Worm (Caenorhabditis elegans) whole organism, L4 larva: ENCODE measurements around the gene K03A11.5.

ENCODE experiments used
- F44E2.7 ChIP-seq: fragments of 200-800 bp; sonication (Bioruptor generic); IDR thresholded peaks from 2 replicates; pipeline ENCODE4 v2.1.2; 2022; ENCODE audit warnings: missing genetic modification characterization, missing compliant biosample characterization
- F49E8.2 ChIP-seq: sonication (generic microtip); optimal IDR thresholded peaks from 2 replicates; lab custom pipeline; 2016; ENCODE audit warnings: missing compliant biosample characterization, mild to moderate bottlenecking, missing genetic modification characterization, borderline replicate concordance
- Y105C5A.15 ChIP-seq: fragments of 200-800 bp; sonication (Bioruptor generic); IDR thresholded peaks from 2 replicates; pipeline ENCODE4 v1.3.6; 2022; ENCODE audit warnings: missing genetic modification characterization, missing compliant biosample characterization
- Y5F2A.4 ChIP-seq: fragments of 200-800 bp; sonication (Bioruptor generic); optimal IDR thresholded peaks from 2 replicates; lab custom pipeline; 2018; ENCODE audit warnings: mild to moderate bottlenecking, missing genetic modification characterization, missing compliant biosample characterization
- Y75B8A.6 ChIP-seq: fragments of 200-800 bp; sonication (Bioruptor generic); IDR thresholded peaks from 2 replicates; pipeline ENCODE4 v1.3.6; 2022; ENCODE audit warnings: missing genetic modification reagents, missing genetic modification characterization, missing compliant biosample characterization
- ZK337.2 ChIP-seq: fragments of 200-800 bp; sonication (Bioruptor generic); IDR thresholded peaks from 2 replicates; pipeline ENCODE4 v1.3.6; 2022; ENCODE audit warnings: missing genetic modification reagents, missing genetic modification characterization, missing compliant biosample characterization
- ZK546.5 ChIP-seq, 2 experiments: sonication (generic microtip); optimal IDR thresholded peaks; 2 replicates each; lab custom pipeline; 2017; ENCODE audit warnings: missing biosample characterization in 2 of 2, missing genetic modification characterization in 2 of 2
- aha-1 ChIP-seq: fragments of 150-350 bp; peaks from one replicate; lab custom pipeline; 2014; ENCODE audit warnings: missing biosample characterization, missing genetic modification characterization
- ama-1 ChIP-seq: fragments of 150-350 bp; optimal IDR thresholded peaks from 2 replicates; lab custom pipeline; 2014; ENCODE audit warnings: inconsistent platforms, mixed read lengths
- attf-4 ChIP-seq: sonication (generic microtip); optimal IDR thresholded peaks from 3 replicates; lab custom pipeline; 2017; ENCODE audit warnings: missing biosample characterization, missing genetic modification characterization
- ceh-28 ChIP-seq: fragments of 150-350 bp; optimal IDR thresholded peaks from 2 replicates; lab custom pipeline; 2014; ENCODE audit warnings: missing biosample characterization, missing genetic modification reagents, missing genetic modification characterization
- ceh-44 ChIP-seq: fragments of 200-800 bp; sonication (Bioruptor generic); IDR thresholded peaks from 2 replicates; pipeline ENCODE4 v1.3.6; 2022; ENCODE audit warnings: missing genetic modification reagents, missing genetic modification characterization, missing compliant biosample characterization
- ces-1 ChIP-seq: fragments of 150-350 bp; sonication (generic microtip); optimal IDR thresholded peaks from 4 replicates; lab custom pipeline; 2014; ENCODE audit warnings: missing biosample characterization, missing genetic modification reagents, missing genetic modification characterization
- cey-2 ChIP-seq: sonication (generic microtip); optimal IDR thresholded peaks from 3 replicates; lab custom pipeline; 2017; ENCODE audit warnings: missing genetic modification characterization, mild to moderate bottlenecking, missing compliant biosample characterization, antibody characterized with exemption, borderline replicate concordance; ENCODE audit not compliant: insufficient read depth
- daf-12 ChIP-seq: fragments of 150-350 bp; optimal IDR thresholded peaks from 2 replicates; lab custom pipeline; 2014; ENCODE audit warnings: missing biosample characterization, missing genetic modification reagents, missing genetic modification characterization
- daf-16 ChIP-seq, 3 experiments: sonication (generic microtip); optimal IDR thresholded peaks; 2 replicates each; lab custom pipeline; 2016 to 2017; ENCODE audit warnings: missing genetic modification characterization in 3 of 3, missing genetic modification reagents in 3 of 3, mild to moderate bottlenecking in 2 of 3, missing compliant biosample characterization in 2 of 3, missing biosample characterization in 1 of 3, moderate library complexity in 1 of 3
- daf-19 ChIP-seq: fragments of 200-800 bp; sonication (Bioruptor generic); conservative IDR thresholded peaks from 2 replicates; pipeline ENCODE4 v1.3.6; 2022; ENCODE audit warnings: missing genetic modification characterization, missing compliant biosample characterization
- dmd-8 ChIP-seq: fragments of 200-800 bp; sonication (Bioruptor generic); IDR thresholded peaks from 2 replicates; pipeline ENCODE4 v1.3.6; 2022; ENCODE audit warnings: missing genetic modification characterization, missing compliant biosample characterization
- fkh-10 ChIP-seq: fragments of 150-350 bp; optimal IDR thresholded peaks from 2 replicates; lab custom pipeline; 2014; ENCODE audit warnings: missing biosample characterization, missing genetic modification reagents, missing genetic modification characterization
- fos-1 ChIP-seq: fragments of 150-350 bp; optimal IDR thresholded peaks from 2 replicates; lab custom pipeline; 2014; ENCODE audit warnings: missing biosample characterization, missing genetic modification characterization
- gei-8 ChIP-seq: fragments of 200-800 bp; sonication (Bioruptor generic); optimal IDR thresholded peaks from 2 replicates; lab custom pipeline; 2018; ENCODE audit warnings: mild to moderate bottlenecking, missing genetic modification characterization, missing compliant biosample characterization
- hif-1 ChIP-seq, 2 experiments: sonication (generic microtip); optimal IDR thresholded peaks; 2 replicates each; lab custom pipeline; 2016 to 2017; ENCODE audit warnings: missing compliant biosample characterization in 2 of 2, missing genetic modification characterization in 2 of 2, missing genetic modification reagents in 2 of 2, missing genotype in 2 of 2, mild to moderate bottlenecking in 1 of 2
- hlh-11 ChIP-seq: fragments of 200-800 bp; sonication (Bioruptor generic); optimal IDR thresholded peaks from 2 replicates; lab custom pipeline; 2018; ENCODE audit warnings: mild to moderate bottlenecking, missing genetic modification characterization, missing compliant biosample characterization
- hlh-30 ChIP-seq: sonication (generic microtip); optimal IDR thresholded peaks from 2 replicates; lab custom pipeline; 2017; ENCODE audit warnings: antibody characterized with exemption, mild to moderate bottlenecking, missing genetic modification characterization, missing compliant biosample characterization; ENCODE audit not compliant: insufficient read depth
- hmg-1.1 ChIP-seq: fragments of 200-800 bp; sonication (Bioruptor generic); IDR thresholded peaks from 2 replicates; pipeline ENCODE4 v1.3.6; 2022; ENCODE audit warnings: missing genetic modification reagents, missing genetic modification characterization, missing compliant biosample characterization
- lin-15B ChIP-seq: fragments of 150-350 bp; sonication (generic microtip); optimal IDR thresholded peaks from 3 replicates; lab custom pipeline; 2014; ENCODE audit warnings: missing biosample characterization, missing genetic modification characterization
- lin-38 ChIP-seq: fragments of 200-800 bp; sonication (Bioruptor generic); IDR thresholded peaks from 2 replicates; pipeline ENCODE4 v1.3.6; 2022; ENCODE audit warnings: missing genetic modification reagents, missing genetic modification characterization, missing compliant biosample characterization
- lir-3 ChIP-seq: sonication (generic microtip); optimal IDR thresholded peaks from 2 replicates; lab custom pipeline; 2016; ENCODE audit warnings: mild to moderate bottlenecking, missing genetic modification characterization, missing compliant biosample characterization
- madf-5 ChIP-seq, 2 experiments: fragments of 200-800 bp; sonication (Bioruptor generic); IDR thresholded peaks; 2 replicates each; pipeline ENCODE4 v1.3.6; 2022; ENCODE audit warnings: missing compliant biosample characterization in 2 of 2, missing genetic modification characterization in 2 of 2
- mdt-29 ChIP-seq: fragments of 200-800 bp; sonication (Bioruptor generic); IDR thresholded peaks from 2 replicates; pipeline ENCODE4 v1.3.6; 2022; ENCODE audit warnings: missing genetic modification reagents, missing genetic modification characterization, missing compliant biosample characterization
- mep-1 ChIP-seq: fragments of 150-350 bp; sonication (generic microtip); optimal IDR thresholded peaks from 3 replicates; lab custom pipeline; 2014; ENCODE audit warnings: missing biosample characterization, missing genetic modification characterization
- mxl-3 ChIP-seq: fragments of 200-800 bp; sonication (Bioruptor generic); optimal IDR thresholded peaks from 2 replicates; lab custom pipeline; 2018; ENCODE audit warnings: mild to moderate bottlenecking, missing genetic modification characterization, missing compliant biosample characterization
- nhr-102 ChIP-seq: sonication (generic microtip); optimal IDR thresholded peaks from 2 replicates; lab custom pipeline; 2016; ENCODE audit warnings: mild to moderate bottlenecking, missing genetic modification characterization, moderate library complexity, missing compliant biosample characterization
- nhr-11 ChIP-seq: fragments of 150-350 bp; optimal IDR thresholded peaks from 2 replicates; lab custom pipeline; 2014; ENCODE audit warnings: missing biosample characterization, missing genetic modification characterization
- nhr-111 ChIP-seq: fragments of 200-800 bp; sonication (Bioruptor generic); optimal IDR thresholded peaks from 2 replicates; lab custom pipeline; 2018; ENCODE audit warnings: mild to moderate bottlenecking, missing genetic modification characterization, missing compliant biosample characterization
- nhr-28 ChIP-seq: fragments of 150-350 bp; optimal IDR thresholded peaks from 2 replicates; lab custom pipeline; 2014; ENCODE audit warnings: missing biosample characterization, missing genetic modification characterization
- nhr-6 ChIP-seq: fragments of 150-350 bp; optimal IDR thresholded peaks from 2 replicates; lab custom pipeline; 2014; ENCODE audit warnings: missing biosample characterization, missing genetic modification characterization
- nhr-76 ChIP-seq: fragments of 150-350 bp; optimal IDR thresholded peaks from 2 replicates; lab custom pipeline; 2014; ENCODE audit warnings: missing biosample characterization, missing genetic modification characterization
- nhr-77 ChIP-seq: fragments of 150-350 bp; optimal IDR thresholded peaks from 2 replicates; lab custom pipeline; 2014; ENCODE audit warnings: missing biosample characterization, missing genetic modification characterization
- pha-4 ChIP-seq, 2 experiments: fragments of 150-350 bp in 1 of 2; fragments of 200-800 bp in 1 of 2; sonication (Bioruptor generic) in 1 of 2; IDR thresholded peaks in 1 of 2; optimal IDR thresholded peaks in 1 of 2; 2 replicates each; pipeline versions ENCODE4 v1.3.6 to Lab custom; 2014 to 2022; ENCODE audit warnings: missing genetic modification characterization in 2 of 2, missing genetic modification reagents in 2 of 2, missing biosample characterization in 1 of 2, missing compliant biosample characterization in 1 of 2
- pqm-1 ChIP-seq: sonication (generic microtip); optimal IDR thresholded peaks from 2 replicates; lab custom pipeline; 2017; ENCODE audit warnings: missing biosample characterization, missing genetic modification characterization
- rbr-2 ChIP-seq: sonication (generic microtip); optimal IDR thresholded peaks from 2 replicates; lab custom pipeline; 2016; ENCODE audit warnings: missing genotype, missing genetic modification characterization, missing compliant biosample characterization
- skn-1 ChIP-seq: fragments of 150-350 bp; optimal IDR thresholded peaks from 2 replicates; lab custom pipeline; 2014; ENCODE audit warnings: missing biosample characterization, missing genetic modification characterization
- snpc-1.2 ChIP-seq: fragments of 200-800 bp; sonication (Bioruptor generic); IDR thresholded peaks from 2 replicates; pipeline ENCODE4 v1.3.6; 2022; ENCODE audit warnings: missing genetic modification reagents, missing genetic modification characterization, missing compliant biosample characterization
- spr-3 ChIP-seq: fragments of 200-800 bp; sonication (Bioruptor generic); optimal IDR thresholded peaks from 2 replicates; lab custom pipeline; 2018; ENCODE audit warnings: mild to moderate bottlenecking, missing genetic modification characterization, missing compliant biosample characterization
- tra-1 ChIP-seq: fragments of 200-800 bp; sonication (Bioruptor generic); IDR thresholded peaks from 2 replicates; pipeline ENCODE4 v1.3.6; 2022; ENCODE audit warnings: missing genetic modification reagents, missing genetic modification characterization, missing compliant biosample characterization
- unc-62 ChIP-seq, 3 experiments: fragments of 150-350 bp in 1 of 3; sonication (generic microtip); optimal IDR thresholded peaks in 2 of 3; peaks in 1 of 3; 1 replicate in 1 of 3; 2 replicates in 2 of 3; lab custom pipeline; 2014 to 2017; ENCODE audit warnings: missing biosample characterization in 3 of 3, missing genetic modification characterization in 3 of 3, missing genetic modification reagents in 3 of 3, missing genotype in 1 of 3
- vab-7 ChIP-seq: fragments of 200-800 bp; sonication (Bioruptor generic); IDR thresholded peaks from 2 replicates; pipeline ENCODE4 v1.3.6; 2022; ENCODE audit warnings: missing genetic modification reagents, missing genetic modification characterization, missing compliant biosample characterization
- zip-11 ChIP-seq: fragments of 200-800 bp; sonication (Bioruptor generic); IDR thresholded peaks from 2 replicates; pipeline ENCODE4 v1.3.6; 2022; ENCODE audit warnings: missing genetic modification characterization, missing compliant biosample characterization
- zip-2 ChIP-seq: fragments of 150-350 bp; optimal IDR thresholded peaks from 2 replicates; lab custom pipeline; 2014; ENCODE audit warnings: missing biosample characterization, missing genetic modification characterization
- ztf-7 ChIP-seq: fragments of 150-350 bp; optimal IDR thresholded peaks from 2 replicates; lab custom pipeline; 2014; ENCODE audit warnings: missing biosample characterization, missing genetic modification characterization

Gene K03A11.5

ce11 chrX:13104966-13105365 lies 41.6 kb downstream of the K03A11.5 start, which contains the start of gene F17H10.1 (continued):
- TF ChIP-seq daf-16 (GFP tag; optimal IDR thresholded peaks at IDR 0.05; lab: Kevin White, UChicago) (peak; percentile 62 to 84), daf-16 (tag; optimal IDR thresholded peaks at IDR 0.05; lab: Kevin White, UChicago) (peak; percentile 92), ceh-44 (GFP tag; lab: Robert Waterston, UW) (no peak), Y5F2A.4 (GFP tag; lab: Kevin White, UChicago) (no peak), snpc-1.2 (GFP tag; lab: Robert Waterston, UW) (no peak), daf-19 (GFP tag; lab: Robert Waterston, UW) (no peak), madf-5 (GFP tag; IDR thresholded peaks at IDR 0.05; lab: Robert Waterston, UW) (peak in 1 of 2 experiments; percentile 70; a peak in 1 of 4 replicates), rbr-2 (tag; lab: Kevin White, UChicago) (peak; percentile 52), mep-1 (tag; lab: Kevin White, UChicago) (no peak), hif-1 (tag; optimal IDR thresholded peaks at IDR 0.05; lab: Kevin White, UChicago) (peak; percentile 77 to 98), nhr-111 (no peak), zip-2 (no peak), lin-38 (GFP tag; lab: Robert Waterston, UW) (no peak), mxl-3 (peak; percentile 96), daf-12 (no peak), Y75B8A.6 (no peak), hlh-30 (tag; lab: Kevin White, UChicago) (peak; percentile 100), aha-1 (tag; lab: Kevin White, UChicago) (peak; percentile 98), ama-1 (lab: Kevin White, UChicago) (no peak), F49E8.2 (tag; lab: Kevin White, UChicago) (no peak), vab-7 (no peak), mdt-29 (GFP tag; lab: Robert Waterston, UW) (peak; percentile 99), nhr-28 (tag; lab: Kevin White, UChicago) (peak; percentile 97), fos-1 (tag; lab: Kevin White, UChicago) (no peak), gei-8 (peak; percentile 57), hlh-11 (tag; lab: Kevin White, UChicago) (peak; percentile 97), ceh-28 (tag; lab: Kevin White, UChicago) (no peak), ztf-7 (tag; lab: Kevin White, UChicago) (no peak), dmd-8 (no peak), nhr-102 (tag; lab: Kevin White, UChicago) (peak; percentile 73), nhr-77 (tag; lab: Kevin White, UChicago) (peak; percentile 84), unc-62 (GFP tag; optimal IDR thresholded peaks at IDR 0.05 in 1 of 2; lab: Kevin White, UChicago) (no peak), unc-62 (tag; optimal IDR thresholded peaks at IDR 0.05; lab: Kevin White, UChicago) (no peak), skn-1 (tag; lab: Kevin White, UChicago) (no peak), nhr-11 (tag; lab: Kevin White, UChicago) (peak; percentile 84), pqm-1 (tag; lab: Kevin White, UChicago) (peak; percentile 20), tra-1 (peak; percentile 93), ZK337.2 (GFP tag; lab: Robert Waterston, UW) (no peak), spr-3 (GFP tag; lab: Kevin White, UChicago) (no peak), lir-3 (tag; lab: Kevin White, UChicago) (no peak), zip-11 (GFP tag; lab: Robert Waterston, UW) (no peak), fkh-10 (GFP tag; lab: Kevin White, UChicago) (no peak), attf-4 (no peak), ces-1 (no peak), lin-15B (tag; lab: Kevin White, UChicago) (no peak), nhr-76 (no peak), F44E2.7 (GFP tag; lab: Robert Waterston, UW) (no peak), pha-4 (GFP tag; IDR thresholded peaks at IDR 0.05; lab: Robert Waterston, UW) (no peak), pha-4 (tag; optimal IDR thresholded peaks at IDR 0.05; lab: Kevin White, UChicago) (no peak), cey-2 (tag; lab: Kevin White, UChicago) (no peak), Y105C5A.15 (0 out of 2 replicates have a peak, but pooled peaks have one; percentile 52), nhr-6 (tag; lab: Kevin White, UChicago) (no peak), hmg-1.1 (GFP tag; lab: Robert Waterston, UW) (peak; percentile 77), ZK546.5 (tag; optimal IDR thresholded peaks at IDR 0.05; lab: Kevin White, UChicago) (no peak)
